Fruit fly (Drosophila melanogaster): ENCODE measurements around the gene Gbeta5.
A peak's percentile ranks its signal among the peaks of the same experiment; 100 is the strongest.

Gene Gbeta5

dm6 chrX:8129204-8129997 lies 22.7 kb downstream of the Gbeta5 start, which contains the start of gene CG2116 (continued):
- no peak for TF ChIP-seq CG32772 (GFP tag; IDR thresholded peaks at IDR 0.05)
- peak; percentile 37 for TF ChIP-seq CG9437 (GFP tag; optimal IDR thresholded peaks at IDR 0.05)
- no peak for TF ChIP-seq CG9215 (GFP tag; IDR thresholded peaks at IDR 0.05)
- TF ChIP-seq Lim3 (GFP tag; IDR thresholded peaks at IDR 0.05): no peak
- no peak for TF ChIP-seq CG3847 (GFP tag; IDR thresholded peaks at IDR 0.05)
- no peak for TF ChIP-seq pita (GFP tag; optimal IDR thresholded peaks at IDR 0.05)
- no peak for TF ChIP-seq E2f1 (GFP tag; IDR thresholded peaks at IDR 0.05)
- peak; percentile 67; the same call in 1 of the 2 replicates for TF ChIP-seq unc-4 (GFP tag; IDR thresholded peaks at IDR 0.05; ENCODE audit: partially characterized antibody)
- no peak for TF ChIP-seq NFAT (GFP tag; IDR thresholded peaks at IDR 0.05)
- TF ChIP-seq crol (GFP tag; IDR thresholded peaks at IDR 0.05): no peak
- TF ChIP-seq CG3065 (GFP tag; optimal IDR thresholded peaks at IDR 0.05): no peak
- TF ChIP-seq Dek (tag; optimal IDR thresholded peaks at IDR 0.05): no peak
- TF ChIP-seq chinmo (GFP tag; IDR thresholded peaks at IDR 0.05; ENCODE audit: partially characterized antibody): peak; percentile 70
- no peak for TF ChIP-seq D (optimal IDR thresholded peaks at IDR 0.05)
- no peak for TF ChIP-seq D (GFP tag; optimal IDR thresholded peaks at IDR 0.05)
- TF ChIP-seq gem (tag; optimal IDR thresholded peaks at IDR 0.05): no peak
- TF ChIP-seq CG18011 (GFP tag; optimal IDR thresholded peaks at IDR 0.05): no peak
- TF ChIP-seq br (optimal IDR thresholded peaks at IDR 0.05): no peak
- TF ChIP-seq CG10321 (GFP tag; IDR thresholded peaks at IDR 0.05): no peak
- no peak for TF ChIP-seq nau (GFP tag; optimal IDR thresholded peaks at IDR 0.05)
- TF ChIP-seq wdn (GFP tag; IDR thresholded peaks at IDR 0.05): no peak
- no peak for TF ChIP-seq pfk (GFP tag; optimal IDR thresholded peaks at IDR 0.05)
- TF ChIP-seq Ets65A (GFP tag): peak; percentile 70
- no peak for TF ChIP-seq Deaf1 (tag; optimal IDR thresholded peaks at IDR 0.05)
- peak; percentile 76 for TF ChIP-seq ewg (GFP tag; optimal IDR thresholded peaks at IDR 0.05)
- no peak for TF ChIP-seq CG6254 (GFP tag; optimal IDR thresholded peaks at IDR 0.05)
- peak; percentile 79 for TF ChIP-seq knrl (GFP tag; IDR thresholded peaks at IDR 0.05; ENCODE audit: partially characterized antibody)
- TF ChIP-seq B-H1 (GFP tag; IDR thresholded peaks at IDR 0.05): no peak
- TF ChIP-seq slbo (GFP tag; IDR thresholded peaks at IDR 0.05): no peak
- TF ChIP-seq h (optimal IDR thresholded peaks at IDR 0.05): no peak
- TF ChIP-seq Bdp1 (GFP tag; optimal IDR thresholded peaks at IDR 0.05): no peak
- no peak for TF ChIP-seq HmgD (GFP tag; optimal IDR thresholded peaks at IDR 0.05)
- peak; percentile 9 for TF ChIP-seq CG10543 (GFP tag; optimal IDR thresholded peaks at IDR 0.05)
- TF ChIP-seq Camta (GFP tag; optimal IDR thresholded peaks at IDR 0.05): no peak
- TF ChIP-seq Doc3 (GFP tag; IDR thresholded peaks at IDR 0.05; ENCODE audit: partially characterized antibody): peak; percentile 64
- no peak for TF ChIP-seq CG11247 (GFP tag; IDR thresholded peaks at IDR 0.05)
- TF ChIP-seq MESR4 (GFP tag; optimal IDR thresholded peaks at IDR 0.05): peak; percentile 84
- TF ChIP-seq CG17359 (tag; optimal IDR thresholded peaks at IDR 0.05): no peak
- TF ChIP-seq CG15269 (tag; optimal IDR thresholded peaks at IDR 0.05): no peak
- TF ChIP-seq CG5180 (GFP tag; optimal IDR thresholded peaks at IDR 0.05): no peak
- TF ChIP-seq CG4617 (GFP tag; optimal IDR thresholded peaks at IDR 0.05; ENCODE audit: borderline replicate concordance): peak; percentile 48
- peak; percentile 56 for TF ChIP-seq Sin3A (optimal IDR thresholded peaks at IDR 0.05)
- TF ChIP-seq phol (tag; optimal IDR thresholded peaks at IDR 0.05): peak; percentile 30
- no peak for TF ChIP-seq CG8089 (GFP tag; optimal IDR thresholded peaks at IDR 0.05)
- TF ChIP-seq z (GFP tag; IDR thresholded peaks at IDR 0.05): no peak
- TF ChIP-seq CG14710 (tag; optimal IDR thresholded peaks at IDR 0.05): peak; percentile 61
- TF ChIP-seq trem (tag; optimal IDR thresholded peaks at IDR 0.05): peak; percentile 36
- TF ChIP-seq jumu (GFP tag; optimal IDR thresholded peaks at IDR 0.05): no peak
- peak; percentile 66 for TF ChIP-seq sqz (GFP tag; optimal IDR thresholded peaks at IDR 0.05)
- TF ChIP-seq ci (GFP tag; IDR thresholded peaks at IDR 0.05): 0 out of 3 replicates have a peak, but pooled peaks have one; percentile 25
- no peak for TF ChIP-seq CG11456 (GFP tag; IDR thresholded peaks at IDR 0.05)

All from whole organism, embryonic.